Worm (Caenorhabditis elegans) whole organism, early embryonic: ENCODE results near the gene add-1.
A peak's percentile ranks its signal among the peaks of the same experiment; 100 is the strongest.

Experiments used
- B0310.2 ChIP-seq: sonication (generic microtip); optimal IDR thresholded peaks from 2 replicates; lab custom pipeline; 2016; ENCODE audit warnings: mild to moderate bottlenecking, missing genetic modification characterization, missing compliant biosample characterization
- F13C5.2 ChIP-seq: sonication (generic microtip); optimal IDR thresholded peaks from 2 replicates; lab custom pipeline; 2017; ENCODE audit warnings: mild to moderate bottlenecking, missing genetic modification characterization, inconsistent platforms, missing compliant biosample characterization
- aly-1 ChIP-seq: sonication (generic microtip); optimal IDR thresholded peaks from 2 replicates; lab custom pipeline; 2016; ENCODE audit warnings: missing genetic modification characterization, missing compliant biosample characterization
- ama-1 ChIP-seq: fragments of 150-350 bp; optimal IDR thresholded peaks from 2 replicates; lab custom pipeline; 2014
- ceh-13 ChIP-seq: fragments of 200-800 bp; sonication (Bioruptor generic); optimal IDR thresholded peaks from 2 replicates; lab custom pipeline; 2018; ENCODE audit warnings: mild to moderate bottlenecking, missing genetic modification characterization, missing compliant biosample characterization
- ceh-36 ChIP-seq: sonication (generic microtip); optimal IDR thresholded peaks from 2 replicates; lab custom pipeline; 2016; ENCODE audit warnings: missing genetic modification characterization, inconsistent platforms, missing compliant biosample characterization
- ets-7 ChIP-seq: sonication (generic microtip); optimal IDR thresholded peaks from 2 replicates; lab custom pipeline; 2016; ENCODE audit warnings: missing genotype, missing genetic modification characterization, missing compliant biosample characterization
- flt-1 ChIP-seq: fragments of 200-800 bp; sonication (Bioruptor generic); IDR thresholded peaks from 2 replicates; pipeline ENCODE4 v1.3.6; 2022; ENCODE audit warnings: missing genetic modification characterization, missing compliant biosample characterization
- hmbx-1 ChIP-seq: sonication (generic microtip); optimal IDR thresholded peaks from 2 replicates; lab custom pipeline; 2016; ENCODE audit warnings: mild to moderate bottlenecking, missing genetic modification characterization, missing compliant biosample characterization
- hmg-4 ChIP-seq: fragments of 200-800 bp; sonication (Bioruptor generic); optimal IDR thresholded peaks from 2 replicates; lab custom pipeline; 2018; ENCODE audit warnings: mild to moderate bottlenecking, missing genetic modification characterization, missing compliant biosample characterization
- hnd-1 ChIP-seq: sonication (generic microtip); optimal IDR thresholded peaks from 2 replicates; lab custom pipeline; 2016; ENCODE audit warnings: missing genetic modification characterization, missing compliant biosample characterization
- pes-1 ChIP-seq: fragments of 200-800 bp; sonication (Bioruptor generic); IDR thresholded peaks from 2 replicates; pipeline ENCODE4 v1.3.6; 2022; ENCODE audit warnings: missing genetic modification reagents, missing genetic modification characterization, missing compliant biosample characterization
- scrt-1 ChIP-seq: fragments of 200-800 bp; sonication (Bioruptor generic); IDR thresholded peaks from 2 replicates; pipeline ENCODE4 v1.3.6; 2022; ENCODE audit warnings: missing genetic modification characterization, missing compliant biosample characterization
- sea-1 ChIP-seq: fragments of 200-800 bp; sonication (Bioruptor generic); conservative IDR thresholded peaks from 2 replicates; pipeline ENCODE4 v1.3.6; 2022; ENCODE audit warnings: missing genetic modification characterization, missing compliant biosample characterization
- tbx-11 ChIP-seq: fragments of 200-800 bp; sonication (Bioruptor generic); IDR thresholded peaks from 2 replicates; pipeline ENCODE4 v1.3.6; 2022; ENCODE audit warnings: missing genetic modification characterization, missing compliant biosample characterization
- tbx-37 ChIP-seq: fragments of 200-800 bp; sonication (Bioruptor generic); conservative IDR thresholded peaks from 2 replicates; pipeline ENCODE4 v1.3.6; 2022; ENCODE audit warnings: missing genetic modification reagents, missing genetic modification characterization, missing compliant biosample characterization
- tra-4 ChIP-seq: sonication (generic microtip); optimal IDR thresholded peaks from 2 replicates; lab custom pipeline; 2017; ENCODE audit warnings: missing genetic modification characterization, missing compliant biosample characterization

add-1 gene

ce11 chrX:4872758-4873157, 12.9 kb upstream of the add-1 start:
- TF ChIP-seq sea-1: no peak
- TF ChIP-seq hmbx-1 (tag; lab: Kevin White, UChicago): no peak
- TF ChIP-seq tbx-37 (GFP tag; lab: Robert Waterston, UW): no peak
- no peak for TF ChIP-seq tbx-11 (GFP tag; lab: Robert Waterston, UW)
- no peak for TF ChIP-seq ceh-13 (GFP tag; lab: Kevin White, UChicago)
- TF ChIP-seq tra-4 (tag; lab: Kevin White, UChicago): no peak
- TF ChIP-seq hmg-4 (GFP tag; lab: Kevin White, UChicago): no peak
- no peak for TF ChIP-seq pes-1 (GFP tag; lab: Robert Waterston, UW)
- no peak for TF ChIP-seq B0310.2
- no peak for TF ChIP-seq scrt-1
- TF ChIP-seq flt-1 (GFP tag; lab: Robert Waterston, UW): no peak
- no peak for TF ChIP-seq ets-7 (tag; lab: Kevin White, UChicago)
- TF ChIP-seq F13C5.2 (tag; lab: Kevin White, UChicago): no peak
- no peak for TF ChIP-seq ama-1
- TF ChIP-seq ceh-36 (tag; lab: Kevin White, UChicago): no peak
- TF ChIP-seq aly-1 (tag; lab: Kevin White, UChicago): no peak
- TF ChIP-seq hnd-1 (tag; lab: Kevin White, UChicago): no peak

ce11 chrX:4870683-4871082, 10.8 kb upstream of the add-1 start:
- TF ChIP-seq flt-1 (GFP tag; lab: Robert Waterston, UW) (no peak), pes-1 (GFP tag; lab: Robert Waterston, UW) (no peak), scrt-1 (no peak)

DNA sequence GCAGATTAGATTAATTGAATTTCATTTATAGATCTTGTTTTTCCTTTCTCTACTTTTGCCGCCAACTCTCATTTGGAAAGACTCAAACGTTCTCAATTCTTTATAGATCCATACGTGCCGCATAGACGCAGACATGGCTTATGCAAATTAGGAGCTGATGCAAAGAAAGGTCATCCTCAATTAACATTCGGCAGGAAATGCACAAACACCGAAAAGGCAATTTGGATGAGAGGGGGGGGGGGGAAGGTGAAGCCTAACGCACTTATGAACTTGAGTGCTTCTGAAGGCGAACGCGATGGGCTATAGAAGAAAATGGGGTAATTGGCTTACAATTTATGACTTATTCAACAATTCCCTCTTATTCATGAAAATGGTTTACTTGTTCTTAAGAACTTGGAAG, 9.8 kb upstream of the add-1 start:
- TF ChIP-seq F13C5.2 (tag; lab: Kevin White, UChicago) (no peak), tbx-11 (GFP tag; lab: Robert Waterston, UW) (no peak), flt-1 (GFP tag; lab: Robert Waterston, UW) (peak; percentile 3; the same call in 1 of the 2 replicates), ceh-13 (GFP tag; lab: Kevin White, UChicago) (no peak), scrt-1 (no peak), ets-7 (tag; lab: Kevin White, UChicago) (no peak), sea-1 (no peak), aly-1 (tag; lab: Kevin White, UChicago) (no peak), hmbx-1 (tag; lab: Kevin White, UChicago) (no peak)

- TF ChIP-seq B0310.2: no peak
- no peak for TF ChIP-seq hmbx-1 (tag; lab: Kevin White, UChicago)
- no peak for TF ChIP-seq hmg-4 (GFP tag; lab: Kevin White, UChicago)
Measured at ce11 chrX:4865798-4866197, 6.0 kb upstream of the add-1 start, which contains the start of gene ntc-1. Gene ntc-1, plus strand, starts transcription at chrX:4866098.

DNA sequence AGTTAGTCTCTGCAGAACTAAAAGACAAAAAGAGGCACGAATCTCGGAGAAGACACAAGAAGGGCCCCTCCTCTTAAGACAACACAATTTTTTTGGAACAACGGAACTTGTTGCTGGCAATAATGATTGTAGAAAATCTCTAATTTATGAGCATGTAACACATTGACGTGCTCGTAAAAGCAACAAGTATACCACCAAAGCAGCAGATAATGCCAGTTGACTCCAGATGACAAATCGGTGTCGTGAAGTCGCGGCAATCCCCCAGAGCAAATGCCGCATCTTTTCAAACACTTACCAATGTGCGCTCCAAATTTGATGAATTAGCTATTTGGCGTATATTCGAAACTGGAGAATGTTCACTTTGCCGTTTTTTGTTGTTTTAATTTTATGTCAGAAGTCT, 4.4 kb upstream of the add-1 start:
- TF ChIP-seq hmbx-1 (tag; lab: Kevin White, UChicago): no peak
- no peak for TF ChIP-seq flt-1 (GFP tag; lab: Robert Waterston, UW)
- no peak for TF ChIP-seq scrt-1
- TF ChIP-seq ceh-36 (tag; lab: Kevin White, UChicago): no peak
- TF ChIP-seq ceh-13 (GFP tag; lab: Kevin White, UChicago): no peak
- TF ChIP-seq aly-1 (tag; lab: Kevin White, UChicago): no peak
- no peak for TF ChIP-seq tra-4 (tag; lab: Kevin White, UChicago)
- no peak for TF ChIP-seq tbx-11 (GFP tag; lab: Robert Waterston, UW)
- TF ChIP-seq ama-1: no peak
- no peak for TF ChIP-seq F13C5.2 (tag; lab: Kevin White, UChicago)
- no peak for TF ChIP-seq ets-7 (tag; lab: Kevin White, UChicago)
- TF ChIP-seq hmg-4 (GFP tag; lab: Kevin White, UChicago): no peak
- TF ChIP-seq hnd-1 (tag; lab: Kevin White, UChicago): no peak
- TF ChIP-seq tbx-37 (GFP tag; lab: Robert Waterston, UW): no peak
- TF ChIP-seq sea-1: no peak
- no peak for TF ChIP-seq pes-1 (GFP tag; lab: Robert Waterston, UW)
- TF ChIP-seq B0310.2: no peak

- TF ChIP-seq sea-1 (no peak), tra-4 (tag; lab: Kevin White, UChicago) (no peak), hmg-4 (GFP tag; lab: Kevin White, UChicago) (no peak), F13C5.2 (tag; lab: Kevin White, UChicago) (no peak), hmbx-1 (tag; lab: Kevin White, UChicago) (no peak), B0310.2 (no peak), hnd-1 (tag; lab: Kevin White, UChicago) (no peak), ama-1 (no peak), scrt-1 (no peak)
Measured at ce11 chrX:4862062-4862461, 2.2 kb upstream of the add-1 start.

ce11 chrX:4861413-4861812, 1.6 kb upstream of the add-1 start:
- TF ChIP-seq sea-1 (no peak), hmg-4 (GFP tag; lab: Kevin White, UChicago) (no peak), scrt-1 (no peak), ceh-36 (tag; lab: Kevin White, UChicago) (no peak), tra-4 (tag; lab: Kevin White, UChicago) (no peak), tbx-37 (GFP tag; lab: Robert Waterston, UW) (no peak), hnd-1 (tag; lab: Kevin White, UChicago) (no peak), aly-1 (tag; lab: Kevin White, UChicago) (no peak), tbx-11 (GFP tag; lab: Robert Waterston, UW) (no peak), ets-7 (tag; lab: Kevin White, UChicago) (no peak), pes-1 (GFP tag; lab: Robert Waterston, UW) (no peak), B0310.2 (no peak), F13C5.2 (tag; lab: Kevin White, UChicago) (no peak), ama-1 (no peak), flt-1 (GFP tag; lab: Robert Waterston, UW) (no peak), ceh-13 (GFP tag; lab: Kevin White, UChicago) (no peak)

- TF ChIP-seq ceh-36 (tag; lab: Kevin White, UChicago) (no peak), pes-1 (GFP tag; lab: Robert Waterston, UW) (no peak), ceh-13 (GFP tag; lab: Kevin White, UChicago) (no peak), hmg-4 (GFP tag; lab: Kevin White, UChicago) (no peak), aly-1 (tag; lab: Kevin White, UChicago) (no peak)
Measured at ce11 chrX:4853060-4853459, 6.8 kb downstream of the add-1 start, which contains the start of gene F39C12.1. Gene F39C12.1, minus strand, starts transcription at chrX:4853195.
